Worm (Caenorhabditis elegans): ENCODE measurements around the gene clec-185.
A peak's percentile ranks its signal among the peaks of the same experiment; 100 is the strongest.

The clec-185 gene

DNA sequence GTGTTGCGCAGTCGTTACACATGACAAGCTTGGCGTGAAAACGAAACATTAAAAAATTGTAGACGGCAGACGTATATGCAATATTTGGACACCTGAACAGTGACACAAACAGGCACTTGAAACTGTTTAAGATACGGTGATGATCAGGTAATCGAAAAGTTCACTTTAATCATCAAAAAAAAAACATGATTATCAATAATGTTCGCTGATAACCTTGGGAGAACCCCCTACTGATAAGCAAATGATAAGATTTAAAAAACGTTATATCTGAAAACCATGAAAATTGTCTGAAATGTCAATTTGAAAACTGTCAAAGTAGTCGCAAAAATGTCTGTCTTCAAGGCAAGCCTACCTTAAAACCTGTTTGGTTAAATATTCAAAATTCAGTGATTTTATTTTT is 38.5 kb upstream of the clec-185 start:
- peak; percentile 96 for TF ChIP-seq elt-2 (tag; optimal IDR thresholded peaks at IDR 0.05)
- TF ChIP-seq tbx-2 (tag; optimal IDR thresholded peaks at IDR 0.05), result no peak

DNA sequence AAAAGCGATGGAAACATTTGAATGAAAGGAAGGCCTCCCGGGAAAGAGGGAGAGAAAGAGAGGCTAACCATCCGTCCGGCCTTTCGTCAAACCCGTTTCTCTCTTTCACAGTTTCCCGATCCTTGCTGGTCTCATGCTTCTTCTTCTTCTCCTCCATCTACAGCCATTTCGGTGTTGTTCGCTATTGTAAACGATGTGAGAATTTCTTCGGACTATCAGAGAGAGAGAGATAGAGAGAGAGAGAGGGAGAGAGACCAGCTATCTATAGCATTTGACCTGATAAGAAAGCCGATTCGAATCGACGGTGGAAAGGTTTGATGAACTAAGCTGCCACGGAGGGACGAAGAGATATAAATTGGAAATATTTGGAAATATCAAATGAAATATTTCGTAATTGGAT is 35.0 kb upstream of the clec-185 start:
- TF ChIP-seq nhr-11 (tag; optimal IDR thresholded peaks at IDR 0.05) (no peak), ceh-2 (tag; optimal IDR thresholded peaks at IDR 0.05) (no peak), T23F11.4 (GFP tag; optimal IDR thresholded peaks at IDR 0.05) (no peak), odd-2 (tag; optimal IDR thresholded peaks at IDR 0.05) (no peak), npax-4 (tag; optimal IDR thresholded peaks at IDR 0.05) (no peak), sox-4 (tag; optimal IDR thresholded peaks at IDR 0.05) (no peak), ceh-22 (tag; optimal IDR thresholded peaks at IDR 0.05) (no peak), elt-4 (tag; optimal IDR thresholded peaks at IDR 0.05) (no peak), elt-2 (tag; optimal IDR thresholded peaks at IDR 0.05) (no peak), ceh-18 (tag; optimal IDR thresholded peaks at IDR 0.05) (no peak), fax-1 (tag; optimal IDR thresholded peaks at IDR 0.05) (no peak)

DNA sequence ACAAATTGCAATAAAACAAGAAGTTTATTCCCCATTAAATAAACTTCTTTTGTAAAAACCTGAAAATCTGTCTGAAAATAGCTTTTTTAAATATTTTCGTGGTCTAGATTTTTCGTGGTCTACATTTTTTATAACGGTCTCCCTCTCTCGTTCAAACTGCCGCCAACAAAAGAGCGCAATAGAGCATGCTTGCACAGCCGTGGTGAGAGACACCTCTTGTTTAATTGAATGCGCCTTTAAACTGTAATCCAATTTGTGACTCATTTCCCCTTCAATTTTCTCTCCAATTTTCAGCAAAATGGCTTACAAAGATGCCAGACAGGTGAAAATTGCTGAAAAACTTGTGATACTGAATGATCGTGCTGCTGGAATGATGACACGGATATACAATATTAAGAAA is 34.3 kb upstream of the clec-185 start, which contains the start of gene gex-3:
gex-3 (plus strand) TSS at position 295 of the 400 bp plus-strand sequence.
- TF ChIP-seq ceh-31 (tag; optimal IDR thresholded peaks at IDR 0.05) (peak; percentile 81), nhr-11 (tag; optimal IDR thresholded peaks at IDR 0.05) (no peak), tbx-7 (tag; optimal IDR thresholded peaks at IDR 0.05) (no peak), nhr-232 (tag; optimal IDR thresholded peaks at IDR 0.05) (no peak), fax-1 (tag; optimal IDR thresholded peaks at IDR 0.05) (no peak), hlh-8 (tag; optimal IDR thresholded peaks at IDR 0.05) (no peak), ceh-6 (GFP tag; optimal IDR thresholded peaks at IDR 0.05) (no peak), ref-2 (tag; optimal IDR thresholded peaks at IDR 0.05) (peak; percentile 32), ahr-1 (tag; optimal IDR thresholded peaks at IDR 0.05) (no peak), pag-3 (tag; optimal IDR thresholded peaks at IDR 0.05; ENCODE audit: borderline replicate concordance) (no peak), ceh-30 (tag; optimal IDR thresholded peaks at IDR 0.05) (no peak), dmd-4 (tag; optimal IDR thresholded peaks at IDR 0.05; ENCODE audit: borderline replicate concordance) (no peak), unc-55 (GFP tag; optimal IDR thresholded peaks at IDR 0.05) (peak; percentile 58), hlh-15 (tag; optimal IDR thresholded peaks at IDR 0.05) (no peak), ceh-19 (GFP tag; optimal IDR thresholded peaks at IDR 0.05) (no peak), K09A11.1 (tag; optimal IDR thresholded peaks at IDR 0.05; ENCODE audit: insufficient read depth) (no peak), ceh-18 (tag; optimal IDR thresholded peaks at IDR 0.05) (peak; percentile 47), T23F11.4 (GFP tag; optimal IDR thresholded peaks at IDR 0.05) (no peak), odd-2 (tag; optimal IDR thresholded peaks at IDR 0.05) (no peak), lim-6 (tag; optimal IDR thresholded peaks at IDR 0.05) (no peak), unc-42 (tag; optimal IDR thresholded peaks at IDR 0.05) (peak; percentile 100), unc-3 (GFP tag; conservative IDR thresholded peaks at IDR 0.05) (no peak), unc-3 (tag; optimal IDR thresholded peaks at IDR 0.05) (peak; percentile 6), pax-1 (tag; optimal IDR thresholded peaks at IDR 0.05) (no peak), zip-5 (tag; optimal IDR thresholded peaks at IDR 0.05) (no peak), nfya-1 (tag; optimal IDR thresholded peaks at IDR 0.05) (peak; percentile 61), fkh-6 (tag; optimal IDR thresholded peaks at IDR 0.05) (no peak), elt-4 (tag; optimal IDR thresholded peaks at IDR 0.05) (no peak), ceh-45 (GFP tag; IDR thresholded peaks at IDR 0.05) (no peak), C08G9.2 (tag; optimal IDR thresholded peaks at IDR 0.05) (no peak), hlh-13 (GFP tag; optimal IDR thresholded peaks at IDR 0.05) (no peak), fkh-10 (GFP tag; optimal IDR thresholded peaks at IDR 0.05) (no peak), ceh-14 (tag; optimal IDR thresholded peaks at IDR 0.05) (no peak), pros-1 (tag; optimal IDR thresholded peaks at IDR 0.05) (no peak), ceh-24 (tag; optimal IDR thresholded peaks at IDR 0.05) (no peak), mec-3 (tag; optimal IDR thresholded peaks at IDR 0.05; ENCODE audit: borderline replicate concordance) (no peak), tbx-2 (tag; optimal IDR thresholded peaks at IDR 0.05) (peak; percentile 34), ceh-2 (tag; optimal IDR thresholded peaks at IDR 0.05) (peak; percentile 33), rnt-1 (tag; optimal IDR thresholded peaks at IDR 0.05) (peak; percentile 19), eyg-1 (tag; optimal IDR thresholded peaks at IDR 0.05) (no peak), hlh-30 (tag; optimal IDR thresholded peaks at IDR 0.05; ENCODE audit: insufficient read depth) (peak; percentile 32), Y22D7AL.16 (tag; optimal IDR thresholded peaks at IDR 0.05) (no peak), unc-86 (tag; optimal IDR thresholded peaks at IDR 0.05) (no peak), ceh-34 (tag; optimal IDR thresholded peaks at IDR 0.05) (peak; percentile 9), pqm-1 (tag; optimal IDR thresholded peaks at IDR 0.05) (no peak)

Measured in whole organism, late embryonic.